Worm (Caenorhabditis elegans) whole organism, early embryonic: ENCODE results near the gene pyc-1.

Source experiments
- ama-1 ChIP-seq: fragments of 150-350 bp; optimal IDR thresholded peaks from 2 replicates; lab custom pipeline; 2014
- ets-7 ChIP-seq: sonication (generic microtip); optimal IDR thresholded peaks from 2 replicates; lab custom pipeline; 2016; ENCODE audit warnings: missing genotype, missing genetic modification characterization, missing compliant biosample characterization
- flt-1 ChIP-seq: fragments of 200-800 bp; sonication (Bioruptor generic); IDR thresholded peaks from 2 replicates; pipeline ENCODE4 v1.3.6; 2022; ENCODE audit warnings: missing genetic modification characterization, missing compliant biosample characterization
- tbx-37 ChIP-seq: fragments of 200-800 bp; sonication (Bioruptor generic); conservative IDR thresholded peaks from 2 replicates; pipeline ENCODE4 v1.3.6; 2022; ENCODE audit warnings: missing genetic modification reagents, missing genetic modification characterization, missing compliant biosample characterization

DNA sequence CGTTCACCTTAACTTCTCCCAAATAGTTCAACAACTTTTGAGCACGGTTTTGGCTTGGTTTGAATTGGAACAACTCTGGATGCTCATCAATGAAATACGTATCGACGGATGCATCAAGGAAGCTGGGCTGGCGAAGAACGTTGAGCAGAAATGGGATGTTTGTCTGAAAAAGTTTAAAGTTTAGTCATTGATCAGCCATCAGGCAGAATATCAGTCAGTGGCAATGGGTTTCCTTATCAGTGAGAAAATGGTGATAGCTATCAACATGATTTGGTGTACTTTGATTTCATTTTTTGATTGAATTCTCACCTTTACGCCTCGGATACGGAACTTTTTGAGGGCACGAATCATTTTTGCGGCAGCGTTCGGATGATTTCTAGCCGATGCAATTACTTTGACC is 1.8 kb downstream of the pyc-1 start:
- TF ChIP-seq ama-1 (lab: Kevin White, UChicago) (no peak), tbx-37 (GFP tag; lab: Robert Waterston, UW) (no peak), flt-1 (GFP tag; lab: Robert Waterston, UW) (no peak), ets-7 (tag; lab: Kevin White, UChicago) (no peak)
